Worm (Caenorhabditis elegans) whole organism, L4 larva: ENCODE data around the gene K02H11.4.

Experiments used
- R02D3.7 ChIP-seq: fragments of 150-350 bp; sonication (generic microtip); optimal IDR thresholded peaks from 3 replicates; lab custom pipeline; 2014; ENCODE audit warnings: missing biosample characterization, missing genetic modification characterization
- ama-1 ChIP-seq: fragments of 150-350 bp; optimal IDR thresholded peaks from 2 replicates; lab custom pipeline; 2014; ENCODE audit warnings: inconsistent platforms, mixed read lengths
- ceh-28 ChIP-seq: fragments of 150-350 bp; optimal IDR thresholded peaks from 2 replicates; lab custom pipeline; 2014; ENCODE audit warnings: missing biosample characterization, missing genetic modification reagents, missing genetic modification characterization
- ceh-82 ChIP-seq: sonication (generic microtip); optimal IDR thresholded peaks from 2 replicates; lab custom pipeline; 2017; ENCODE audit warnings: missing biosample characterization, missing genetic modification characterization
- daf-16 ChIP-seq, 3 experiments: sonication (generic microtip); optimal IDR thresholded peaks; 2 replicates each; lab custom pipeline; 2016 to 2017; ENCODE audit warnings: missing genetic modification characterization in 3 of 3, missing genetic modification reagents in 3 of 3, mild to moderate bottlenecking in 2 of 3, missing compliant biosample characterization in 2 of 3, missing biosample characterization in 1 of 3, moderate library complexity in 1 of 3

DNA sequence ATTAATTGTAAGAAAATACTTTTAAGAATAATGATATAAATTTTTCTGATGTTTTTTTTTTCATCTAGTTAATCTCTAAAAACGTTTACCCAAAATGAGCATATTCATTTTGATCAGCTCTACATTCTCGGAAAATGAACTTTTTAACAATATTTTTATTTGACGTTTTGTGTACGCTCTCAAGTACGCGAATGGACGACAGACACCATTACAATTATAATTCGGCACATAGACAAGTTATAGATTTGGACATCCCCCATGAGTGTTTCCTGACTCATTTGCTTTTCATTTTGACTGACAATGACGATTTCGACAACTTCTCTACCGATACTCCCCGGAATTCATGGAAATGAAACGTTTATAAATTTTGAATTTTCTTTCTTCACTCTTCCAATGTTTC lies 31.9 kb downstream of the K02H11.4 start, which contains the start of gene sru-27:
- no peak for TF ChIP-seq ceh-82 (tag; lab: Kevin White, UChicago)
- no peak for TF ChIP-seq R02D3.7 (tag; lab: Kevin White, UChicago)
- no peak for TF ChIP-seq daf-16 (GFP tag; optimal IDR thresholded peaks at IDR 0.05; lab: Kevin White, UChicago)
- no peak for TF ChIP-seq daf-16 (tag; optimal IDR thresholded peaks at IDR 0.05; lab: Kevin White, UChicago)
- TF ChIP-seq ceh-28 = no peak
- TF ChIP-seq ama-1 (lab: Kevin White, UChicago) = no peak
